Worm (Caenorhabditis elegans): ENCODE results near the gene fbxa-7.

DNA sequence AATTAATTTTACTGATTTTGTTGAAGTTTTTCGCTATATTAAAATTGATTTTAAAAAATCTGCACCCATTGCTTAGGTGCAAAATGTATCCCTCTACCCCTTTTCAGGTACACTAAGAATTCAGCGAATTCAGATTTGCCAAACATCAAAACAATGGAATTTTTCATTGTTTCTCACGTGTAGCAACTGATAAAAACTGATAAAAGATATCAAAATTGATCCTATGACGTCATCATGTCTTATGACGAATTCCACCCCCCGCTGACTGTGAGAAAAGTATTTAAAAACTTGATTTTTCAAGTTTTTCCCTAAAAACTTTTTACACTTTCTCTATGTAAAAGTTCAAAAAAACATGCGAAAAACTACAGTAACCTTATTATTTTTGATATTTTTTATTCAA lies 29.3 kb upstream of the fbxa-7 start, which contains the start of gene Y54F10BM.22:
- no peak for TF ChIP-seq nhr-11 (tag; optimal IDR thresholded peaks at IDR 0.05)
- TF ChIP-seq mbf-1 (tag; optimal IDR thresholded peaks at IDR 0.05): no peak
- TF ChIP-seq snpc-4 (tag; optimal IDR thresholded peaks at IDR 0.05): no peak
- TF ChIP-seq unc-62 (GFP tag; optimal IDR thresholded peaks at IDR 0.05): no peak
- no peak for TF ChIP-seq ama-1 (optimal IDR thresholded peaks at IDR 0.05)
- TF ChIP-seq zag-1 (tag; optimal IDR thresholded peaks at IDR 0.05): no peak
- no peak for TF ChIP-seq ztf-1 (GFP tag; conservative IDR thresholded peaks at IDR 0.05)
- TF ChIP-seq ceh-16 (tag; optimal IDR thresholded peaks at IDR 0.05): no peak
- TF ChIP-seq lsy-2 (tag; optimal IDR thresholded peaks at IDR 0.05): no peak
- TF ChIP-seq F13H6.1 (tag; optimal IDR thresholded peaks at IDR 0.05): no peak

All from whole organism, L2 larva.